Worm (Caenorhabditis elegans) whole organism, L1 larva: Measurements from ENCODE around the gene F31F4.11.

Experiments used
- efl-1 ChIP-seq, 4 experiments: fragments of 150-350 bp; optimal IDR thresholded peaks in 3 of 4; peaks in 1 of 4; 1 replicate in 1 of 4; 2 replicates in 3 of 4; lab custom pipeline; 2014; ENCODE audit warnings: missing biosample characterization in 2 of 4, missing genetic modification characterization in 2 of 4, missing genetic modification reagents in 2 of 4
- fkh-10 ChIP-seq: sonication (generic microtip); optimal IDR thresholded peaks from 2 replicates; lab custom pipeline; 2017; ENCODE audit warnings: missing biosample characterization, missing genetic modification reagents, missing genetic modification characterization
- lir-3 ChIP-seq: sonication (generic microtip); optimal IDR thresholded peaks from 2 replicates; lab custom pipeline; 2016; ENCODE audit warnings: mild to moderate bottlenecking, missing genetic modification characterization, moderate library complexity, missing compliant biosample characterization; ENCODE audit not compliant: poor library complexity
- nhr-20 ChIP-seq: sonication (generic microtip); optimal IDR thresholded peaks from 2 replicates; lab custom pipeline; 2016; ENCODE audit warnings: mild to moderate bottlenecking, missing genetic modification characterization, missing compliant biosample characterization
- nhr-77 ChIP-seq: fragments of 150-350 bp; optimal IDR thresholded peaks from 2 replicates; lab custom pipeline; 2014; ENCODE audit warnings: missing biosample characterization, missing genetic modification characterization
- skn-1 ChIP-seq: fragments of 150-350 bp; optimal IDR thresholded peaks from 2 replicates; lab custom pipeline; 2014; ENCODE audit warnings: missing biosample characterization, missing genetic modification characterization
- zag-1 ChIP-seq: fragments of 150-350 bp; optimal IDR thresholded peaks from 2 replicates; lab custom pipeline; 2014; ENCODE audit warnings: missing biosample characterization, missing genetic modification characterization
- ztf-4 ChIP-seq: fragments of 150-350 bp; optimal IDR thresholded peaks from 2 replicates; lab custom pipeline; 2014; ENCODE audit warnings: missing biosample characterization, missing genetic modification characterization

- TF ChIP-seq nhr-20 (tag; lab: Kevin White, UChicago) = peak; percentile 14
- no peak for TF ChIP-seq zag-1 (tag; lab: Kevin White, UChicago)
- no peak for TF ChIP-seq ztf-4 (tag; lab: Kevin White, UChicago)
- TF ChIP-seq lir-3 (tag; lab: Kevin White, UChicago) = no peak
- TF ChIP-seq efl-1 (optimal IDR thresholded peaks at IDR 0.05; lab: Kevin White, UChicago) = no peak
- no peak for TF ChIP-seq efl-1 (GFP tag; optimal IDR thresholded peaks at IDR 0.05 in 1 of 2; lab: Kevin White, UChicago)
- no peak for TF ChIP-seq fkh-10 (GFP tag; lab: Kevin White, UChicago)
- peak; percentile 0 for TF ChIP-seq skn-1 (tag; lab: Kevin White, UChicago)
- TF ChIP-seq nhr-77 = no peak
Measured at ce11 chrV:667459-667858, 3.2 kb upstream of the F31F4.11 start, which contains the start of gene nhr-180.
